Fruit fly (Drosophila melanogaster): ENCODE data around the gene CstF50.

CstF50 gene

dm6 chr3R:31717299-31718167 is 19.2 kb downstream of the CstF50 start (continued):
- TF ChIP-seq Sox102F (GFP tag; optimal IDR thresholded peaks at IDR 0.05) (peak; percentile 84), CG11294 (GFP tag; IDR thresholded peaks at IDR 0.05) (peak; percentile 45; the same call in 1 of the 2 replicates), Ets21C (GFP tag; optimal IDR thresholded peaks at IDR 0.05) (peak; percentile 84), CG6276 (GFP tag; optimal IDR thresholded peaks at IDR 0.05) (peak; percentile 66), Eip78C (GFP tag) (peak; percentile 95), ss (GFP tag; optimal IDR thresholded peaks at IDR 0.05) (peak; percentile 70 to 82), Hr4 (GFP tag; optimal IDR thresholded peaks at IDR 0.05) (peak; percentile 86), fd59A (GFP tag; optimal IDR thresholded peaks at IDR 0.05) (peak; percentile 83), CG1621 (tag; optimal IDR thresholded peaks at IDR 0.05) (peak; percentile 79), CG34406 (GFP tag; optimal IDR thresholded peaks at IDR 0.05) (peak; percentile 76), Ets96B (tag; optimal IDR thresholded peaks at IDR 0.05) (peak; percentile 80), CG15336 (GFP tag; IDR thresholded peaks at IDR 0.05) (peak; percentile 74), Sox15 (GFP tag; optimal IDR thresholded peaks at IDR 0.05) (peak; percentile 81), CG16779 (tag; optimal IDR thresholded peaks at IDR 0.05) (peak; percentile 29), CG3919 (GFP tag; optimal IDR thresholded peaks at IDR 0.05) (peak; percentile 80), Hr39 (GFP tag; optimal IDR thresholded peaks at IDR 0.05) (peak; percentile 87), Smox (GFP tag; optimal IDR thresholded peaks at IDR 0.05) (peak; percentile 85), Sox14 (GFP tag; optimal IDR thresholded peaks at IDR 0.05) (peak; percentile 90), lz (GFP tag; optimal IDR thresholded peaks at IDR 0.05) (peak; percentile 86), OdsH (GFP tag; optimal IDR thresholded peaks at IDR 0.05) (peak; percentile 88), CG6854 (GFP tag; optimal IDR thresholded peaks at IDR 0.05) (peak; percentile 39), net (GFP tag; optimal IDR thresholded peaks at IDR 0.05) (peak; percentile 79), fd85E (GFP tag; optimal IDR thresholded peaks at IDR 0.05) (peak; percentile 56), Gug (GFP tag; IDR thresholded peaks at IDR 0.05) (peak; percentile 57; the same call in 1 of the 2 replicates), cyc (GFP tag; optimal IDR thresholded peaks at IDR 0.05) (peak; percentile 84), CG11902 (GFP tag; optimal IDR thresholded peaks at IDR 0.05) (peak; percentile 67), esn (GFP tag; optimal IDR thresholded peaks at IDR 0.05) (peak; percentile 89)

- TF ChIP-seq CG6854 (GFP tag; optimal IDR thresholded peaks at IDR 0.05) (no peak), CG8119 (GFP tag; IDR thresholded peaks at IDR 0.05) (no peak), CG8319 (GFP tag; optimal IDR thresholded peaks at IDR 0.05) (no peak), Sox15 (GFP tag; optimal IDR thresholded peaks at IDR 0.05) (no peak), Eip78C (GFP tag) (no peak), Ets96B (tag; optimal IDR thresholded peaks at IDR 0.05) (no peak), Eip75B (GFP tag; optimal IDR thresholded peaks at IDR 0.05) (no peak), salr (GFP tag; optimal IDR thresholded peaks at IDR 0.05) (no peak), Sox14 (GFP tag; optimal IDR thresholded peaks at IDR 0.05) (no peak), CG11762 (GFP tag; optimal IDR thresholded peaks at IDR 0.05; ENCODE audit: insufficient read depth) (no peak), CG34406 (GFP tag; optimal IDR thresholded peaks at IDR 0.05) (no peak), pdm3 (GFP tag; optimal IDR thresholded peaks at IDR 0.05) (no peak), OdsH (GFP tag; optimal IDR thresholded peaks at IDR 0.05) (no peak), Eip93F (GFP tag; optimal IDR thresholded peaks at IDR 0.05) (no peak), Smox (GFP tag; optimal IDR thresholded peaks at IDR 0.05) (no peak), Met (GFP tag; optimal IDR thresholded peaks at IDR 0.05) (no peak)
These were observed 20.5 kb downstream of the CstF50 start for dm6 chr3R:31716265-31716664.

dm6 chr3R:31715713-31716024 is 21.1 kb downstream of the CstF50 start:
- TF ChIP-seq CG8319 (GFP tag; optimal IDR thresholded peaks at IDR 0.05) (no peak), fkh (GFP tag; optimal IDR thresholded peaks at IDR 0.05) (peak; percentile 70), CG10669 (GFP tag; optimal IDR thresholded peaks at IDR 0.05) (no peak), net (GFP tag; optimal IDR thresholded peaks at IDR 0.05) (peak; percentile 36), Sox102F (GFP tag; optimal IDR thresholded peaks at IDR 0.05) (peak; percentile 14), CG10631 (GFP tag; optimal IDR thresholded peaks at IDR 0.05) (no peak), Gug (GFP tag; IDR thresholded peaks at IDR 0.05) (no peak), Sox14 (GFP tag; optimal IDR thresholded peaks at IDR 0.05) (no peak), achi (GFP tag; optimal IDR thresholded peaks at IDR 0.05) (peak; percentile 7), vri (GFP tag; optimal IDR thresholded peaks at IDR 0.05) (no peak), CG6163 (GFP tag; IDR thresholded peaks at IDR 0.05) (peak; percentile 12; the same call in 1 of the 3 replicates), eg (GFP tag; IDR thresholded peaks at IDR 0.05) (0 out of 3 replicates have a peak, but pooled peaks have one; percentile 27), Eip78C (GFP tag) (peak; percentile 61), lz (GFP tag; optimal IDR thresholded peaks at IDR 0.05) (peak; percentile 2), Smox (GFP tag; optimal IDR thresholded peaks at IDR 0.05) (peak; percentile 20), CG6808 (GFP tag; optimal IDR thresholded peaks at IDR 0.05) (no peak), CG34406 (GFP tag; optimal IDR thresholded peaks at IDR 0.05) (no peak), Hr4 (GFP tag; optimal IDR thresholded peaks at IDR 0.05) (no peak), svp (GFP tag) (peak; percentile 77), pdm3 (GFP tag; optimal IDR thresholded peaks at IDR 0.05) (peak; percentile 2), cyc (GFP tag; optimal IDR thresholded peaks at IDR 0.05) (peak; percentile 15), topi (GFP tag; optimal IDR thresholded peaks at IDR 0.05) (peak; percentile 13), Lpt (GFP tag; optimal IDR thresholded peaks at IDR 0.05) (no peak)

Measured in whole organism, prepupa.